Fruit fly (Drosophila melanogaster) S2 (cell line): ENCODE results near the gene Klp61F.

Experiments used
- CG8478 ChIP-seq: fragments of >200 bp; optimal IDR thresholded peaks from 2 replicates; lab custom pipeline; 2018
- CTCF ChIP-seq, 2 experiments: fragments of >200 bp; optimal IDR thresholded peaks; 2 replicates each; lab custom pipeline; 2018

DNA sequence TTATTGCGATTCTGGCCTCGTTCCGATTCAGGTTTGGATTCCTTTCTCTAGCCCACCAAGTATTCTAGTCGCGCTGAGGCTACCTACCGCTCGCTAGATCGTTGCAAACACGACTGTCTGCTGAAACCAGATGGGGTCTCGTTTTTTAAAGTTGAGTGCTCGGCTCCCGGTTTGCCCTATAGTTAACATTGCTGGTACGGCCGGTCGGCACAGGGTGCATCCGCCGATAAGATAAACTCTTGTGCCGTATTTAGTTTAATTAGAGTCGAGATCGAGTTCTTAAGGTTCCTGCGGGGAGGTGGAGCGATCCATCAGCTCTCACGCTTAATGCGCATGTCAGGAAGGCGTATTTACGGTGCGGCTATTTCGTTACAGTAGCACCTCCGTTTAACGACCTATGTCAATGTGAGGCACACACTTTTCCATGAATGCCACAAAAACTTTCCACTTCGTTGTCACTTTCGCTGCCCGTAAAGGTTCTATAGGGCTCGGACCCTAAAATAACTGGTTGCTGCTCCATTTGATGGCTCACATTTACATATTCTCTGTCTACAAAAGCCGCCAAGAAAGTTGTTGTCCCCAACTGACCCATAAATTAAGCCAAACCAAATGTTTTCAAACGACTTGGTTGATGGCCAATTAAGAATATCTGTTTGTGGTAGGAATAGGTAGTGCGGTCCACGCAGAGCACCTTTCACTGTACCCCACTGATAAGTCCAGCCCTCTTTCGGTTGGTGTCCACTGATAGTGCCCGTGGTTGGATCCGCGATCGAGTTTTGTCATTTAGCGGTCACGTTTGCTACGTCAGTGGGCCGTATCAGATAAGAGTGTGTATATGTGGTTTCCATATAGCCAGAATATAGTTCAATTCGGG is 40.8 kb downstream of the Klp61F start, which contains the start of gene CG9119:
- no peak for TF ChIP-seq CTCF (optimal IDR thresholded peaks at IDR 0.05; lab: Kevin White, UChicago)
- no peak for TF ChIP-seq CG8478 (lab: Kevin White, UChicago)
